Fruit fly (Drosophila melanogaster) whole organism: ENCODE measurements around the gene CG43739.

Source experiments
- CG8478 ChIP-seq: fragments of >200 bp; optimal IDR thresholded peaks from 2 replicates; lab custom pipeline; 2018; ENCODE audit warnings: inconsistent platforms
- EcR ChIP-seq, 2 experiments: fragments of >200 bp; optimal IDR thresholded peaks; 2 replicates each; lab custom pipeline; 2017; ENCODE audit warnings: missing biosample characterization in 2 of 2, missing genetic modification characterization in 2 of 2, missing genetic modification reagents in 2 of 2
- psq ChIP-seq: fragments of >200 bp; optimal IDR thresholded peaks from 2 replicates; lab custom pipeline; 2017

DNA sequence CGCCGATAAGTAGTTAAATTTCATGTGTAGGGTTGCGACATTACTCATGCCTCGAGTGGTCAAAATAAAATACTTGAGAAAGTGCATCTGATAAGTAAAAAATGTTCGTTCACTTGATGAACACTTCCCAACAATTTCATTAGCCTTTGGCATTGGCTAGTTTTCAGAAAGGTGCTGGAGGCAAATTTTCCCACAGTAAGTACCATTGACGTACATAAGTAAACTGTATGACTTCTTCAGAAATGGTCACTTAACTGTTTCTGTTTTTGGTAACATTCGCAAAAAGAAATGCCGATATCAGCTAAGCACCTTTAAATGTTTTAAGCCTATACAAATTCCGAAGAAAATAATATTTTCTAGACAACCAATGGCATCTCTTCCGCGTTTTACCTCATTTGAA lies 35.6 kb downstream of the CG43739 start:
- no peak for TF ChIP-seq CG8478 (lab: Kevin White, UChicago)
- no peak for TF ChIP-seq EcR (GFP tag; optimal IDR thresholded peaks at IDR 0.05; lab: Kevin White, UChicago)
- TF ChIP-seq psq (lab: Kevin White, UChicago): no peak
